Worm (Caenorhabditis elegans): ENCODE measurements around the gene VC5.2.

Gene VC5.2

DNA sequence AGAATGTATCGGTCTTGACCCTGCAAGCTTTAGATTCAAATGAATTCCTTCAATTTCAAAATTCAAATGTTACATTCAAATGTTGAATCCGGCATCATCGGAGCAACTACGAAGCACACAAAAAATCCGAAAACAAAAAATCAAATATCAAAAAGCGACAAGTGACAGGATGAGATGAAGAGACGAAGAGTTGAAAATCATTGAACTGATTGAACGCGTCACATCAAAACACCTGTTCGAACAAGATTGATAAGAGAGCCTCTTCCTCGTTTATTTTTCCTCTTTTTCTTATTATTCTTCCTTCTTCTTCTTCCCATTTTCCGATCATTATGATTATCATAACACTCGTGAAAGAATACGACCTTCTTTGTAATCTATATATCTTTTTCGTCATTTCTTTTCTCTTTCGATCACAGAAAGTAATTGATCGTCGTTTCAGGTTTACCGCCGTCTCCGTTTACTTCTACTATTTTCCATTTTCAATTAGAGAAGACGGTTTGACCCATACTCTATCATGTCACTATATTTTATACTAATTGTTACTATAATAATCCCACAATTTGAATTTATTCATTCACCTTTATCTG is at the start of gene VC5.2:
VC5.2 (plus strand) TSS at position 439 of the 587 bp plus-strand sequence.
- TF ChIP-seq unc-62 (GFP tag; optimal IDR thresholded peaks at IDR 0.05) (peak; percentile 91), pha-4 (tag; optimal IDR thresholded peaks at IDR 0.05) (no peak)

- TF ChIP-seq pha-4 (tag; optimal IDR thresholded peaks at IDR 0.05): peak; percentile 20
- no peak for TF ChIP-seq nhr-12 (tag; optimal IDR thresholded peaks at IDR 0.05)
Observed at ce11 chrV:7036475-7036874, 49.3 kb upstream of the VC5.2 start, which contains the start of gene twk-11. Gene twk-11 (minus strand): TSS chrV:7036575.

DNA sequence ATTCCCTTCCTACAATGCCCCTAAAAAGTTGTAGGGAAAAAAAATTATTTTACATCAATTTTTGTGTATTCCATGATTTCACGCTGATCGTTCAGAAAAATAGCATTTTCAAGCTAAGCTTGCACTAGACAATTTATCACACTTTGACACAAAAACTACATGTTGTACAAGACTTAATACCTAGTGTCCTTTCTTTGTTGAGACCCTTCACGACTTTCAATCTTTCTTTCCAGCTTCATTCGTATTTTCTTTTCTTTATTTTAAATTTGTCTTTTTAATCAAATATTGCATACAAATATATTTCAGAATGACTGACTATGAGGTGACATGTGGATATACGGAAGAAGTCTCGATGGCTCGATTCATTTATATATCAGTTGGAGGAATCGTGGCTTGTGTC is 39.8 kb upstream of the VC5.2 start, which contains the start of gene F20A1.2:
F20A1.2 (plus strand) TSS at position 301 of the 400 bp plus-strand sequence.
- TF ChIP-seq nhr-2 (tag; optimal IDR thresholded peaks at IDR 0.05) (no peak), sptf-1 (tag; optimal IDR thresholded peaks at IDR 0.05) (no peak), ztf-11 (tag; optimal IDR thresholded peaks at IDR 0.05) (no peak), ham-2 (GFP tag; optimal IDR thresholded peaks at IDR 0.05) (no peak), nhr-237 (tag; optimal IDR thresholded peaks at IDR 0.05) (no peak), ceh-43 (GFP tag; optimal IDR thresholded peaks at IDR 0.05) (no peak), ceh-39 (tag; optimal IDR thresholded peaks at IDR 0.05) (no peak), lin-32 (GFP tag; optimal IDR thresholded peaks at IDR 0.05) (no peak)

DNA sequence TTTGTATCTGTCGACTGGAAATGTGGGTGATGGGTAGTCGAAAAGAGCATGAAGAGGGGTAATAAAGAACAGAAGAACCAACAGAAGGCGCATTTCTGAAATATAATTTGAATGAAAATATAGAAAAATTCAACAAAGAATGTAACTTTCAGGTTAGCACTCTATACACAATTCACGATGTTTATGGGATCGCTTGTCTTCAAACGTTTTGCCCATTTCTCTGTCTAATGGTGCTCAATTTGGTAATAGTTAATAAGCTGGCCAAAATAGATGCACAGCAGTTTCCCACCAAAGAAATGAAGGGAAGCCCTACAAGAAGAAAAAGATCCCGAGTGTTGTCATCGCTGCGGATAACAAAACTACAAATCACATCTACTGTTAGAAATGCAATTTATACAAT is 38.2 kb upstream of the VC5.2 start, which contains the start of gene F20A1.8:
F20A1.8 (minus strand) TSS at position 101 of the 400 bp plus-strand sequence.
- no peak for TF ChIP-seq drap-1 (GFP tag; optimal IDR thresholded peaks at IDR 0.05)
- TF ChIP-seq unc-62 (GFP tag; optimal IDR thresholded peaks at IDR 0.05): no peak
- no peak for TF ChIP-seq ceh-39 (tag; optimal IDR thresholded peaks at IDR 0.05)
- TF ChIP-seq unc-120 (tag; optimal IDR thresholded peaks at IDR 0.05; ENCODE audit: poor library complexity, severe bottlenecking): no peak
- TF ChIP-seq nhr-28 (tag; optimal IDR thresholded peaks at IDR 0.05): no peak
- TF ChIP-seq ceh-83 (GFP tag; optimal IDR thresholded peaks at IDR 0.05): no peak
- TF ChIP-seq ztf-11 (tag; optimal IDR thresholded peaks at IDR 0.05): no peak
- no peak for TF ChIP-seq nhr-2 (tag; optimal IDR thresholded peaks at IDR 0.05)
- no peak for TF ChIP-seq elt-1 (tag; optimal IDR thresholded peaks at IDR 0.05; ENCODE audit: borderline replicate concordance, insufficient read depth)
- no peak for TF ChIP-seq M03D4.4 (tag; optimal IDR thresholded peaks at IDR 0.05)
- no peak for TF ChIP-seq lin-13 (tag; optimal IDR thresholded peaks at IDR 0.05)
- TF ChIP-seq sptf-1 (tag; optimal IDR thresholded peaks at IDR 0.05): no peak
- TF ChIP-seq nhr-237 (tag; optimal IDR thresholded peaks at IDR 0.05): no peak
- no peak for TF ChIP-seq lin-32 (GFP tag; optimal IDR thresholded peaks at IDR 0.05)
- TF ChIP-seq ham-2 (GFP tag; optimal IDR thresholded peaks at IDR 0.05): no peak
- no peak for TF ChIP-seq lsy-2 (tag; optimal IDR thresholded peaks at IDR 0.05)

- no peak for TF ChIP-seq elt-3 (tag; optimal IDR thresholded peaks at IDR 0.05)
- no peak for TF ChIP-seq ceh-43 (GFP tag; optimal IDR thresholded peaks at IDR 0.05)
- no peak for TF ChIP-seq sem-2 (GFP tag; optimal IDR thresholded peaks at IDR 0.05)
- no peak for TF ChIP-seq mab-5 (tag; optimal IDR thresholded peaks at IDR 0.05)
- no peak for TF ChIP-seq nhr-237 (tag; optimal IDR thresholded peaks at IDR 0.05)
- TF ChIP-seq pha-4 (tag; optimal IDR thresholded peaks at IDR 0.05): no peak
- no peak for TF ChIP-seq bed-3 (GFP tag; optimal IDR thresholded peaks at IDR 0.05)
- TF ChIP-seq ces-1 (GFP tag; optimal IDR thresholded peaks at IDR 0.05): no peak
- no peak for TF ChIP-seq ceh-39 (tag; optimal IDR thresholded peaks at IDR 0.05)
- no peak for TF ChIP-seq drap-1 (GFP tag; optimal IDR thresholded peaks at IDR 0.05)
- TF ChIP-seq nhr-76 (tag; optimal IDR thresholded peaks at IDR 0.05): no peak
- no peak for TF ChIP-seq ztf-11 (tag; optimal IDR thresholded peaks at IDR 0.05)
- TF ChIP-seq ham-2 (GFP tag; optimal IDR thresholded peaks at IDR 0.05): no peak
- TF ChIP-seq nhr-28 (tag; optimal IDR thresholded peaks at IDR 0.05): no peak
- TF ChIP-seq ceh-83 (GFP tag; optimal IDR thresholded peaks at IDR 0.05): no peak
- no peak for TF ChIP-seq flh-1 (GFP tag; optimal IDR thresholded peaks at IDR 0.05)
- TF ChIP-seq snpc-4 (tag; optimal IDR thresholded peaks at IDR 0.05): no peak
- TF ChIP-seq sptf-1 (tag; optimal IDR thresholded peaks at IDR 0.05): no peak
Observed at ce11 chrV:7050153-7050552, 35.6 kb upstream of the VC5.2 start.

- TF ChIP-seq hlh-1 (tag; optimal IDR thresholded peaks at IDR 0.05) (no peak), ztf-11 (tag; optimal IDR thresholded peaks at IDR 0.05) (no peak), nhr-76 (tag; optimal IDR thresholded peaks at IDR 0.05) (no peak), ham-2 (GFP tag; optimal IDR thresholded peaks at IDR 0.05) (no peak), lin-32 (GFP tag; optimal IDR thresholded peaks at IDR 0.05) (no peak), drap-1 (GFP tag; optimal IDR thresholded peaks at IDR 0.05) (no peak), unc-120 (tag; optimal IDR thresholded peaks at IDR 0.05; ENCODE audit: poor library complexity, severe bottlenecking) (no peak), cnd-1 (tag; optimal IDR thresholded peaks at IDR 0.05) (no peak)
Observed at ce11 chrV:7051133-7051765, 34.5 kb upstream of the VC5.2 start, which contains the start of the genes tofu-2 and spig-1. Gene tofu-2 (minus strand): TSS chrV:7051248. Gene spig-1 (plus strand): TSS chrV:7051715.
